Worm (Caenorhabditis elegans) whole organism, early embryonic: ENCODE data around the gene Y40H4A.2.

Experiments
- B0310.2 ChIP-seq: sonication (generic microtip); optimal IDR thresholded peaks from 2 replicates; lab custom pipeline; 2016; ENCODE audit warnings: mild to moderate bottlenecking, missing genetic modification characterization, missing compliant biosample characterization
- F13C5.2 ChIP-seq: sonication (generic microtip); optimal IDR thresholded peaks from 2 replicates; lab custom pipeline; 2017; ENCODE audit warnings: mild to moderate bottlenecking, missing genetic modification characterization, inconsistent platforms, missing compliant biosample characterization
- aly-1 ChIP-seq: sonication (generic microtip); optimal IDR thresholded peaks from 2 replicates; lab custom pipeline; 2016; ENCODE audit warnings: missing genetic modification characterization, missing compliant biosample characterization
- ama-1 ChIP-seq: fragments of 150-350 bp; optimal IDR thresholded peaks from 2 replicates; lab custom pipeline; 2014
- ceh-13 ChIP-seq: fragments of 200-800 bp; sonication (Bioruptor generic); optimal IDR thresholded peaks from 2 replicates; lab custom pipeline; 2018; ENCODE audit warnings: mild to moderate bottlenecking, missing genetic modification characterization, missing compliant biosample characterization
- ceh-36 ChIP-seq: sonication (generic microtip); optimal IDR thresholded peaks from 2 replicates; lab custom pipeline; 2016; ENCODE audit warnings: missing genetic modification characterization, inconsistent platforms, missing compliant biosample characterization
- ets-7 ChIP-seq: sonication (generic microtip); optimal IDR thresholded peaks from 2 replicates; lab custom pipeline; 2016; ENCODE audit warnings: missing genotype, missing genetic modification characterization, missing compliant biosample characterization
- flt-1 ChIP-seq: fragments of 200-800 bp; sonication (Bioruptor generic); IDR thresholded peaks from 2 replicates; pipeline ENCODE4 v1.3.6; 2022; ENCODE audit warnings: missing genetic modification characterization, missing compliant biosample characterization
- hmbx-1 ChIP-seq: sonication (generic microtip); optimal IDR thresholded peaks from 2 replicates; lab custom pipeline; 2016; ENCODE audit warnings: mild to moderate bottlenecking, missing genetic modification characterization, missing compliant biosample characterization
- hmg-4 ChIP-seq: fragments of 200-800 bp; sonication (Bioruptor generic); optimal IDR thresholded peaks from 2 replicates; lab custom pipeline; 2018; ENCODE audit warnings: mild to moderate bottlenecking, missing genetic modification characterization, missing compliant biosample characterization
- hnd-1 ChIP-seq: sonication (generic microtip); optimal IDR thresholded peaks from 2 replicates; lab custom pipeline; 2016; ENCODE audit warnings: missing genetic modification characterization, missing compliant biosample characterization
- pes-1 ChIP-seq: fragments of 200-800 bp; sonication (Bioruptor generic); IDR thresholded peaks from 2 replicates; pipeline ENCODE4 v1.3.6; 2022; ENCODE audit warnings: missing genetic modification reagents, missing genetic modification characterization, missing compliant biosample characterization
- scrt-1 ChIP-seq: fragments of 200-800 bp; sonication (Bioruptor generic); IDR thresholded peaks from 2 replicates; pipeline ENCODE4 v1.3.6; 2022; ENCODE audit warnings: missing genetic modification characterization, missing compliant biosample characterization
- sea-1 ChIP-seq: fragments of 200-800 bp; sonication (Bioruptor generic); conservative IDR thresholded peaks from 2 replicates; pipeline ENCODE4 v1.3.6; 2022; ENCODE audit warnings: missing genetic modification characterization, missing compliant biosample characterization
- tbx-11 ChIP-seq: fragments of 200-800 bp; sonication (Bioruptor generic); IDR thresholded peaks from 2 replicates; pipeline ENCODE4 v1.3.6; 2022; ENCODE audit warnings: missing genetic modification characterization, missing compliant biosample characterization
- tbx-37 ChIP-seq: fragments of 200-800 bp; sonication (Bioruptor generic); conservative IDR thresholded peaks from 2 replicates; pipeline ENCODE4 v1.3.6; 2022; ENCODE audit warnings: missing genetic modification reagents, missing genetic modification characterization, missing compliant biosample characterization
- tra-4 ChIP-seq: sonication (generic microtip); optimal IDR thresholded peaks from 2 replicates; lab custom pipeline; 2017; ENCODE audit warnings: missing genetic modification characterization, missing compliant biosample characterization

Gene Y40H4A.2

DNA sequence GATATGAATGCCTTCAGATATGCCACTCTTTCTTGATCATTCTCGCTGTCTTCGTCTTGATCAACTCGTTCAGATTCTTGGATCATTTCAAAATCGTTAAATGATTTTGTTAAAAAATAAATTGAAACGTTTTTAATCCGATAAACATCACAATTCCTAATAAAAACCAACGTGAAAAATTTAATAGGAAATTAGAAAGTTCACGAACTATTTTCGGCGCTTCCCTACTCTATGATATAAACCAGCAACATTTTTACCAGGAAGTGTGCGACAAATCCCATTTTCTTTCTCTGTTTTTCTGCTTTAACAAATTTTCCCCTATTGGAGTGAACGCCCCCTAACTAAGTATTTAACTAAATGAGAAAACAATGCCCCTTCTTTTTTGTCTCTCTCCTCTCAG, at the start of gene Y40H4A.2:
Y40H4A.2 (minus strand) TSS at position 101 of the 400 bp plus-strand sequence.
- TF ChIP-seq ceh-36 (tag; lab: Kevin White, UChicago), result no peak
- TF ChIP-seq B0310.2 (tag; lab: Kevin White, UChicago), result no peak
- TF ChIP-seq aly-1 (tag; lab: Kevin White, UChicago), result no peak
- TF ChIP-seq sea-1 (GFP tag; lab: Robert Waterston, UW), result no peak
- no peak for TF ChIP-seq hmg-4 (GFP tag; lab: Kevin White, UChicago)
- TF ChIP-seq tra-4 (tag; lab: Kevin White, UChicago), result no peak
- no peak for TF ChIP-seq ceh-13 (GFP tag; lab: Kevin White, UChicago)
- no peak for TF ChIP-seq tbx-11
- no peak for TF ChIP-seq pes-1
- no peak for TF ChIP-seq hnd-1 (tag; lab: Kevin White, UChicago)
- no peak for TF ChIP-seq flt-1
- no peak for TF ChIP-seq ama-1
- no peak for TF ChIP-seq hmbx-1
- no peak for TF ChIP-seq F13C5.2 (tag; lab: Kevin White, UChicago)
- no peak for TF ChIP-seq ets-7 (tag; lab: Kevin White, UChicago)
- no peak for TF ChIP-seq tbx-37 (GFP tag; lab: Robert Waterston, UW)
- no peak for TF ChIP-seq scrt-1 (GFP tag; lab: Robert Waterston, UW)

DNA sequence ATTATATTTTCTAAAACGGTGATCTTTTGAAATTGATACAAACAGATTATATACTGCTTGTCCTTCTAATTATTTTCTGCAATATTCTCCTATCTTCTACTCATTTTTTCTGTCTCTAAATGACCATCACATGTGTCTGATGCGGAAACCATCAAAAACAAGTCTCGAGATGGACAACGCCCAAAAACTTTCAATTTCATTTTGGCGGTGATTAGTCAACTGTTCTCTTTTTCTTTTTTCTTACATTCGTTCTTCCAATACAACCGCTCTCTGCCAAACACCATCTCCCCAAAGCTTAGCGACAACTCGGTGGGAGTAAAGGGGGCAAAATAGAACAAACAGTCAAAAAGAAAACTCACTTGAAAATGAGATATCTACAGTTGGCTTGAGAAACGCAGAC, 48.1 kb upstream of the Y40H4A.2 start:
- TF ChIP-seq hmg-4 (GFP tag; lab: Kevin White, UChicago) (no peak), scrt-1 (GFP tag; lab: Robert Waterston, UW) (no peak), hmbx-1 (no peak)

DNA sequence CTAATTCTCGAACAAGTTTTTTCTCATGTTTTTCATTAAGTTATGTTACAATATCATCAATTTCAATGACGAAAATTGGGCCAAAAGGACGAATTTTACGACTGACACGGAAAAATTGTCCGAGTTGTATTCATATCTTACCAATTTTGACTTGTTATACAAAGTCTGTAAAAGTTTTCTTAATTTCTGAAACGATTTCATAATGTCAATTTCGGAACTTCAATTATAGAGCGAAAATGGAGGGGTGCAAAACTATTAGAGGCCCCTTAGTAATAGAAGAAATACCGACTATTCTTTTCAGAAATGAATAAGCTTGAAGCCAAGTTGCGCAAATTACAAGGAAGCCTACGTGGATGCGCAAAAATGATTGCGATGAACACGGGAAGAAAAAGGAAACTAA, 46.3 kb upstream of the Y40H4A.2 start, which contains the start of gene F43D2.3:
F43D2.3 (plus strand) TSS at position 301 of the 400 bp plus-strand sequence.
- TF ChIP-seq scrt-1 (GFP tag; lab: Robert Waterston, UW), result no peak

DNA sequence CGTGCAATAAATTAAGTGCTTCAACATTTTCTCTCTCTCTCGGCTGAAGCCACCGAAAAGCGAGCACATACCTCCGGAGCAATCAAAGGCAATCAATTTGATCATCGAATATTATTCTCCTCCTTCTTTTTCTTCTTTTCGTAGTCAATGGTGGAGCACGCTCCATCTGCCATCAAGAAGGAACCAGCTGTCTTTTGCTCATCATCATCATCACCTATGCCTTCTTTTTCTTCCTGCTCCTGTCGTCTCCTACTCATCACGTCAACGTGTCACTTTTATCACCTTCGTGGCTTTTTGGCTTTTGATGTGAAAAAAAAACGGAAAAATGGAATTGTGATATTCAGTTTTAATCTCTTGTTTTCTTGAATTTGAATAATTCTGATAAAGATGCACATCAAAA, 40.4 kb upstream of the Y40H4A.2 start:
- TF ChIP-seq tbx-37 (GFP tag; lab: Robert Waterston, UW) (no peak), flt-1 (no peak), aly-1 (tag; lab: Kevin White, UChicago) (no peak), ama-1 (no peak), hmg-4 (GFP tag; lab: Kevin White, UChicago) (no peak), ceh-13 (GFP tag; lab: Kevin White, UChicago) (no peak), B0310.2 (tag; lab: Kevin White, UChicago) (no peak), ets-7 (tag; lab: Kevin White, UChicago) (no peak), hnd-1 (tag; lab: Kevin White, UChicago) (no peak), F13C5.2 (tag; lab: Kevin White, UChicago) (no peak), sea-1 (GFP tag; lab: Robert Waterston, UW) (no peak), tra-4 (tag; lab: Kevin White, UChicago) (no peak), hmbx-1 (no peak), ceh-36 (tag; lab: Kevin White, UChicago) (no peak), tbx-11 (no peak), scrt-1 (GFP tag; lab: Robert Waterston, UW) (no peak), pes-1 (no peak)

DNA sequence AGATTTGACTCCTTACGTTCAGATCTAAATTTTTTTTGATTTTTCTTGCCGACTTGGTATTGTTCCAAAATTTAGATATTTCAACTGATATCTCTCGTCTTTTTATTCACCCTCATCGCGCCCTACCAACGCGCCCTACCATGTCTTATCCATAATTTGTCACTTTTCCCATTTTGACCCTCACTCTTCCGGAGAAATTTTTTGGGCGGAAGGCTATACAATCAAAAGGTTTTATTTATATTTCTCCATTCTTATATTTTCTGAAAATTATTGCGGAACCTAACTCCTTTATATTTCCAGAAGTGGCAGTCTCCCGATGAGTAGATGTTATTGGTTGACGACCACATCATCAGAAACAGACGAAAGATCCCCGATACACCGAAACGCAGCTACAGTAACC, 35.6 kb upstream of the Y40H4A.2 start, which contains the start of gene hot-1:
hot-1 (plus strand) TSS at position 301 of the 400 bp plus-strand sequence.
- TF ChIP-seq sea-1 (GFP tag; lab: Robert Waterston, UW), result no peak
- TF ChIP-seq ets-7 (tag; lab: Kevin White, UChicago), result no peak
- TF ChIP-seq tbx-37 (GFP tag; lab: Robert Waterston, UW), result no peak
- no peak for TF ChIP-seq B0310.2 (tag; lab: Kevin White, UChicago)
- TF ChIP-seq ceh-13 (GFP tag; lab: Kevin White, UChicago), result no peak
- TF ChIP-seq hmg-4 (GFP tag; lab: Kevin White, UChicago), result no peak
- no peak for TF ChIP-seq hmbx-1
- TF ChIP-seq flt-1, result no peak
- TF ChIP-seq F13C5.2 (tag; lab: Kevin White, UChicago), result no peak
- no peak for TF ChIP-seq pes-1
- TF ChIP-seq ama-1, result no peak
- no peak for TF ChIP-seq tra-4 (tag; lab: Kevin White, UChicago)
- TF ChIP-seq ceh-36 (tag; lab: Kevin White, UChicago), result no peak

DNA sequence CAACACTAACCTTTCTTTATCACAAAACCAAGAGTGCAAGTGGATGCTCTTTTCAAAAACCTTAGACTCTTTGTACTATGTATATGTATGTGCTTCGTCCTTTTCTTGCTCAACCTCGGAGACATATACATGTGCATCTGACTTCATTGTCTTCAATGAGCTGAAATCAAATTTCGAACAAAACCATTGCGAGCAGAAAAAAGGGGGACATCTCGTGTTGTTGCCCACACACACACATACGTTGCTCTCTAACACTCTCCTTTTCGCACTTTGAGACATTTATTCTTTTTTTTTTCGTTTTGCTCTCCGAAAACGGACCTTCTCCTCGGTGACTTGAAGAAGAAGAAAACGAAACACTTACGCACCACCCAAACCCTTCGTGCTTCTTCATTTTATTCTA, 35.1 kb upstream of the Y40H4A.2 start:
- TF ChIP-seq ceh-13 (GFP tag; lab: Kevin White, UChicago), result no peak
- TF ChIP-seq tra-4 (tag; lab: Kevin White, UChicago), result no peak
- TF ChIP-seq sea-1 (GFP tag; lab: Robert Waterston, UW), result no peak

DNA sequence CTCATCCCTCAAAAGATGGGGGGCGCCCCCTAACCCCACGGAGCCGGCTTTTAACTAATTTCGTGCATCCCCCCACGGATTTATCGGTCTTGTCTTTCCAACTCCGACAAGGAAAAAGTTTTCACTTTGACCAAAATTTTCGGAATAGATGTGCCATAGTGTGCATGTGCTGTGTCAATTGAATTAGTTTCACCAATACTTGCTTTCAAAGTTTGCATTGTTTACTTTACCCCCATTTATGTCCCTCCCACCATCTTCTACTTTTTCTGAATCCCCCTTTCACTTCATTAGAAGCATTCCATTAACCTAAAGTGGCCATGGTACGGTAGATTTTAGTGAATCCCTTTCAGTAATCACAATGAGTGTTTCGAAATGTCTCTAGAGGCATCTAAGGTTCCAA, 32.5 kb upstream of the Y40H4A.2 start:
- TF ChIP-seq aly-1 (tag; lab: Kevin White, UChicago) (no peak), tbx-11 (no peak), hmbx-1 (no peak), tra-4 (tag; lab: Kevin White, UChicago) (no peak), hmg-4 (GFP tag; lab: Kevin White, UChicago) (no peak), ceh-13 (GFP tag; lab: Kevin White, UChicago) (no peak), tbx-37 (GFP tag; lab: Robert Waterston, UW) (no peak), flt-1 (no peak)

DNA sequence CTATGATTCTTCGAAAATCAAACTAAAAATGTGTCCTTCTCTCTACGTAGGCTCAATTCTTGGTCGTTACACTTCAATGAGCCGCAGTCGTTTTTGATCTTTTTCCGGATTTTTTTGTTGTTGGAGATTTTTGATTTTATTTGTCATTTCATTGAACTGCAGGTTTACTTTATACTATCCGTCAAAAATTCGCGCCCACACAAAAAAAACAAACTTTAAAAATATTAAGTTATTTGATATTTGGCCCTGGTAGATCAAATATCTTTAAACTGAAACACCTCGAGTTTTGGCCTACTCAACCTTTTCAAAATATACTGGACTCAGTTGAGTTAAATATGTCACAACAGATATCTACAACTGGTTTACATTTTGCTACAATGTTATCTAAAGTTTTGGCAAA, 30.4 kb upstream of the Y40H4A.2 start:
- no peak for TF ChIP-seq pes-1

DNA sequence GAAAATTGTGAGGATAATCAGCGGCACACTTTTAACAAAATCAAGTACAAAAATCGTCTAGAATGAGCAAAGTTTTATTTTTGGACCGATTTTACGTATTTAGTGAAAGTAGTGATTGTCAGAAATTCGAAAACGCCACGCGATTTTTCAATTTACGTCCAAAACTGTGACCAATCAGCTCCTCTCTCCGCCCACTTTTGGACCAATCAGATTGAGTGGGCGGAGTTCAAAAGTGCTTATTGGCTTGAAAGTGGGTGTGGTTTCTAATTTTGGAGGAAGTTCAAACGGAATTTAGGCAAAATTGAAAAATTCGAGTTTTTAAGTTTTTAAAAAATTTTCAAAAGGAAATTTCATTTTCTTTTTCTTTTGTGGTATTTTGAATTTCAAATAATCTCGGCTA, 29.2 kb upstream of the Y40H4A.2 start:
- TF ChIP-seq scrt-1 (GFP tag; lab: Robert Waterston, UW) (no peak), ceh-36 (tag; lab: Kevin White, UChicago) (no peak), tra-4 (tag; lab: Kevin White, UChicago) (no peak), F13C5.2 (tag; lab: Kevin White, UChicago) (no peak), aly-1 (tag; lab: Kevin White, UChicago) (no peak), B0310.2 (tag; lab: Kevin White, UChicago) (no peak), hnd-1 (tag; lab: Kevin White, UChicago) (no peak), ceh-13 (GFP tag; lab: Kevin White, UChicago) (no peak), hmbx-1 (no peak)
